Worm (Caenorhabditis elegans) whole organism, midembryonic: ENCODE measurements around the gene B0454.5.

Experiments used
- T22C8.4 ChIP-seq: fragments of 200-800 bp; sonication (Bioruptor generic); IDR thresholded peaks from 2 replicates; pipeline ENCODE4 v1.3.6; 2022; ENCODE audit warnings: missing genetic modification characterization, missing compliant biosample characterization
- cog-1 ChIP-seq: sonication (generic microtip); optimal IDR thresholded peaks from 2 replicates; lab custom pipeline; 2016; ENCODE audit warnings: missing genetic modification characterization, missing compliant biosample characterization
- flt-1 ChIP-seq: fragments of 200-800 bp; sonication (Bioruptor generic); IDR thresholded peaks from 2 replicates; pipeline ENCODE4 v1.3.6; 2022; ENCODE audit warnings: missing genetic modification characterization, missing compliant biosample characterization
- klf-2 ChIP-seq: fragments of 200-800 bp; sonication (Bioruptor generic); conservative IDR thresholded peaks from 2 replicates; pipeline ENCODE4 v1.3.6; 2022; ENCODE audit warnings: missing genetic modification reagents, missing genetic modification characterization, missing compliant biosample characterization
- med-1 ChIP-seq: sonication (generic microtip); optimal IDR thresholded peaks from 2 replicates; lab custom pipeline; 2017; ENCODE audit warnings: missing genetic modification characterization, mild to moderate bottlenecking, missing compliant biosample characterization, antibody characterized with exemption, missing genetic modification reagents; ENCODE audit not compliant: insufficient read depth
- ref-1 ChIP-seq: fragments of 200-800 bp; sonication (Bioruptor generic); conservative IDR thresholded peaks from 2 replicates; pipeline ENCODE4 v1.3.6; 2022; ENCODE audit warnings: missing genetic modification reagents, missing genetic modification characterization, missing compliant biosample characterization
- tab-1 ChIP-seq: fragments of 200-800 bp; sonication (Bioruptor generic); IDR thresholded peaks from 2 replicates; pipeline ENCODE4 v1.3.6; 2022; ENCODE audit warnings: missing genetic modification characterization, missing compliant biosample characterization
- ztf-23 ChIP-seq: fragments of 200-800 bp; sonication (Bioruptor generic); IDR thresholded peaks from 2 replicates; pipeline ENCODE4 v1.3.6; 2022; ENCODE audit warnings: missing genetic modification reagents, missing genetic modification characterization, missing compliant biosample characterization
- ztf-29 ChIP-seq: fragments of 200-800 bp; sonication (Bioruptor generic); IDR thresholded peaks from 2 replicates; pipeline ENCODE4 v1.3.6; 2022; ENCODE audit warnings: missing genetic modification reagents, missing genetic modification characterization, missing compliant biosample characterization

The B0454.5 gene

DNA sequence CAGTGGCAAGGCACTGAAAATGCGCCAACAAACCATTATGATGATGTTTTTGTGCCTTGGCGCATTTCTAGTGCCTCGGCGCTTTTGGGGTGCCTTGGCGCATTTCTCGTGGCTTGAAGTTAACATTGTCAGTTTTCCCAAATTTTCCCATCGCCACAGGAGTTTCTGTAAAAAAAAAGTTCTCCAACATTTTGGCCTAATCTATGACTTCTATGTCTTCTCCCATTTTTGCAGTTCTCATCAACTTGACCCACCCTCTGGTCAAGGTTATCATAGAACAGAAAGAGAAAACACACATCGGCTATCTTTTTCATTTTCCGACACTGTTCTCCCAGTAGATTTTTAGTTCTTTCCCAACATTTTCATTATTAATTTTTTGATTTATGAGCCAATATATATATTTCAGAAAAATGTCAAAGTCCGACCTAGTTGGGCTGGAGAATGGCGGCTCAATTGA, at the start of gene B0454.5, which contains the start of gene B0454.26:
B0454.5 (plus strand) TSS at position 407 of the 457 bp plus-strand sequence.
B0454.26 (minus strand) TSS at position 101 of the 457 bp plus-strand sequence.
- TF ChIP-seq cog-1 (tag; lab: Kevin White, UChicago) (no peak), T22C8.4 (GFP tag; lab: Robert Waterston, UW) (no peak), flt-1 (GFP tag; lab: Robert Waterston, UW) (no peak), tab-1 (no peak), med-1 (GFP tag; lab: Kevin White, UChicago) (no peak), ref-1 (GFP tag; lab: Robert Waterston, UW) (no peak), ztf-23 (GFP tag; lab: Robert Waterston, UW) (no peak), klf-2 (GFP tag; lab: Robert Waterston, UW) (no peak), ztf-29 (no peak)

DNA sequence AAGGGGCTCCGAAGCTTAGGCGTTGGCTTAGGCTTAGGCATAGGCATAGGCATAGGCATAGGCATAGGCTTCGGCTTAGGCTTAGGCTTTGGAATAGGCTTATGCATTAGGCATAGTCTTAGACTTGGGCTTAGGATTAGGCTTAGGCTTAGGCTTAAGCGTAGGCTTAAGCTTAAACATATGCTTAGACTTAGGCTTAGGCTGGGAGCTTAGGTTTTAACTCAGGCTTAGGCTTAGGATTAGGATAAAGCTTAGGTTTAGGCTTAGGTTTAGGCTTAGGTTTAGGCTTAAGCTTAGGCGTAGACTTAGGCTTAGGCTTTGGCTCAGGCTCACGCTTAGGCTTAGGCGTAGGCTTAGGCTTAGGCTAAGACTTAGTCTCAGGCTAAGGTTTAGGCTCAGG, 48.6 kb upstream of the B0454.5 start:
- no peak for TF ChIP-seq cog-1 (tag; lab: Kevin White, UChicago)
- no peak for TF ChIP-seq flt-1 (GFP tag; lab: Robert Waterston, UW)
- no peak for TF ChIP-seq ref-1 (GFP tag; lab: Robert Waterston, UW)
- no peak for TF ChIP-seq ztf-23 (GFP tag; lab: Robert Waterston, UW)
- TF ChIP-seq tab-1: no peak
- TF ChIP-seq ztf-29: no peak
- TF ChIP-seq T22C8.4 (GFP tag; lab: Robert Waterston, UW): no peak
- no peak for TF ChIP-seq med-1 (GFP tag; lab: Kevin White, UChicago)
- TF ChIP-seq klf-2 (GFP tag; lab: Robert Waterston, UW): no peak

DNA sequence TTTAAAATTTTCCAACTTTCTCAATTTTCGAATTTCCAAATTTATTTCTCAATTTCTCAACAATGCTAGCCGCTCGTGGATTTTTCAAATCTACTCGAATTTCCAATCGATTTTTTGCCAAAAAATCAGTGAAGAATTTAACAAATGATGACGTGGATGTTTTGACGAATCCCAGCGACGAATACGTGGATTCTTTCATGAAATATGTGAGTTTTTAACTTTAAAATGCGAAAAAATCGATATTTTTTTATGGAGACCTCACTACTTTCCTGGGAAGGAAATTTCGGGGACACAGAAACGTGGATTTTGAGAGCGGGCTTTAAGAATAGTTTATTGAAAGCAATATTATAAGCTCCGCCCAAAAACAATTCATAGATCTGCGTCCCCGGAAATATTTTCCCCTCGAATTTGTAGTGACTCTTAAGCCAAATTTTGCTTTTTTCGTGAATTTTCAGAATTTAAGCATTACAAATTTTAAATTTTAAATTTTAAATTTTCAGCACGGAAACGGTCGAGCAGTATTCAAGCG, 47.0 kb upstream of the B0454.5 start, which contains the start of gene K08A2.2:
K08A2.2 (plus strand) TSS at position 51 of the 529 bp plus-strand sequence.
- TF ChIP-seq T22C8.4 (GFP tag; lab: Robert Waterston, UW) (no peak), ztf-29 (no peak), klf-2 (GFP tag; lab: Robert Waterston, UW) (no peak), cog-1 (tag; lab: Kevin White, UChicago) (no peak)

DNA sequence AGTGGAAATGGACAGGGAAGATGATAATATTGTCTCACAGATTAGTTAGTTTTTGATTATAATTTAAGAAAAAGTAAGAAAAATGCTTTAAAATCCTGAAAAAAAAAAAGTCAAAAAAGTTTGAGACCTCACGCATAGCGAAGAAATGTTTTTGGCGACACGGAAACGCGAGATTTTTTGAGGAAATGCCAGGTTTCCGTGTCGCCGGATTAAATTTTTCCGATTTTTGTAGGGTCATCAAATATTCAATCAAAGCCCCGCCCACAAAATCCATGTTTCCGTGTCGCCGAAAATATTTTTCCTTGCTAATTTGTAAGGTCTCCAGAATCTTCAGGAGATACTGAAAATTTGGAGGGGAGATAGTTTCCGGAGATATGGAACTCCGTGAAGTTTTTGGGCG, 46.4 kb upstream of the B0454.5 start:
- TF ChIP-seq cog-1 (tag; lab: Kevin White, UChicago): no peak
- no peak for TF ChIP-seq tab-1
- TF ChIP-seq med-1 (GFP tag; lab: Kevin White, UChicago): no peak
- TF ChIP-seq T22C8.4 (GFP tag; lab: Robert Waterston, UW): no peak
- no peak for TF ChIP-seq flt-1 (GFP tag; lab: Robert Waterston, UW)
- no peak for TF ChIP-seq ref-1 (GFP tag; lab: Robert Waterston, UW)
- TF ChIP-seq ztf-23 (GFP tag; lab: Robert Waterston, UW): no peak
- TF ChIP-seq ztf-29: no peak
- TF ChIP-seq klf-2 (GFP tag; lab: Robert Waterston, UW): no peak

DNA sequence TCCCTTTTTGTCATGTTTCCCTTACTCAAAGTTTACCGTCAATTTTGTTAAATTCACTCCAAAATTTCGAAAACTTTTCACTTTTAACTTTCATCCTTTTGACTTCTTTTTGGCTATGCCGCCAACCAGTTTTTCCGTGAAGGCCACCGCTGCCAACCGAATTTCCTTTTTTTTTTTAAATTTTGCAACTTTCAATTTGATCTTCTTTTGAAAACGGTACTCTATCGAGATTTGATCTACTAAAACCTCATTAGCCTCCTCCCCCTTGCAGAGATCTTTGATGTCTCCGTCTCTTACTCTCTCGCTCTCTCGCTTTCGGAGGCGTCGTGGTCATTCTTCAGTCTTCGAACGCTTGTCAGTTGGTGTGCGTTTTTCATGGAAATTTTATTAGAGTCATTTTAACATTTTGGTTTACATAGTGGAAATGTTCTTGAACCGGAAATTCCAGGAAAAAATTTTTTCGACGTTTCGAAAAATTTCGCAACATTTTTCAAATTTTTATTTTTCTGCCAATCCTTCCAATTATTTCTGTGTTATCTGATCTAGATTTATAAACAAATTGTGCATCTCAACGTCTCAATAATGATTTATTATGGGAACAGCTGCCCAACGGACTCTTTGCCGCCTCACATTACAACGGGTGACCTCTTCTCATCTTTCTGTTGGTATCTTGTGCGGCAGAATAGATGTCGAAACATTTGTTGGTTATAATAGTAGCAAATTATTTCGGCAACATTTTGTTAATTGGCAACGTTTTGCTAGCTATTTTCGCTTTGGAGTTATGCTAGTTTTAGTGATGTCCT, 43.9 kb upstream of the B0454.5 start:
- TF ChIP-seq med-1 (GFP tag; lab: Kevin White, UChicago) (no peak), T22C8.4 (GFP tag; lab: Robert Waterston, UW) (no peak), cog-1 (tag; lab: Kevin White, UChicago) (peak; percentile 26), flt-1 (GFP tag; lab: Robert Waterston, UW) (0 out of 2 replicates have a peak, but pooled peaks have one; percentile 9)

DNA sequence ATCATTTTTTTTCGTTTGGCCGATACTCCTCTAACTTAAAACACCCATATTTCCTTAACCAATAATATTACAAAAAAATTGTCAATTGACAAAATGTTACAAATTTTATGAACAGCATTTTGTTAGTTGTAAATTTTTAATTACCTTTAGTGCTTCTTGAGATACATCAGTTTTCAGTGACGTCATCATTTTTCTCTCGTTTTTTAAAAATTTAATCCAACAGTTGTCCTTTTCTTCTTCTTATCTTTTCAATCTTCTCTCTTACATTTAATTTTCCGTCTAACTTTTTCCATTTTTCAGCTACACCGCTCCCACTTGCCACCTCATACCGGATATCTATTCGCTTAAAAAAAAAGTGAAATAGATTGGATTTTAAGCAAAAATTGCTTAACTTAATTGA, 41.9 kb upstream of the B0454.5 start, which contains the start of gene lido-8:
lido-8 (plus strand) TSS at position 301 of the 400 bp plus-strand sequence.
- TF ChIP-seq tab-1 (no peak), flt-1 (GFP tag; lab: Robert Waterston, UW) (no peak), med-1 (GFP tag; lab: Kevin White, UChicago) (no peak), ref-1 (GFP tag; lab: Robert Waterston, UW) (no peak), T22C8.4 (GFP tag; lab: Robert Waterston, UW) (no peak), klf-2 (GFP tag; lab: Robert Waterston, UW) (no peak), ztf-23 (GFP tag; lab: Robert Waterston, UW) (no peak), ztf-29 (no peak), cog-1 (tag; lab: Kevin White, UChicago) (no peak)

DNA sequence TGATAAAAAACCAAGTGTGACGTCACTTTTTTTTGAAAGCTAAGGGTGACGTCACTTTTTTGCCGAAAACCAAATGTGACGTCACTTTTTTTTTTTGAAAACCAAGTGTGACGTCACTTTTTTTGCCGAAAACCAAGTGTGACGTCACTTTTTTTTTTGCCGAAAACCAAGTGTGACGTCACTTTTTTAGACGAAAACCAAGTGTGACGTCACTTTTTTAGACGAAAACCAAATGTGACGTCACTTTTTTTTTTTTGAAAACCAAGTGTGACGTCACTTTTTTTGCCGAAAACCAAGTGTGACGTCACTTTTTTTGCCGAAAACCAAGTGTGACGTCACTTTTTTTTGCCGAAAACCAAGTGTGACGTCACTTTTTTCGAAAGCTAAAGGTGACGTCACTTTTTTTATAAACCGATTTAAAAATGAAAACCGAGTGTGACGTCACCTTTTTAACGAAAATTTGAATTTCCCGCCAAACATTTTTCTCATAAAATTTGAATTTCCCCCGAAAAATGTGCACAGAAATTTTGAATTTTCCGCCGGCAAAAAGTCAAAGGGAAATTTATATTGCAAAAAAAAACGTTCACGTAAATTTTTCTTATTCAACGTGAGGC, 40.7 kb upstream of the B0454.5 start:
- TF ChIP-seq flt-1 (GFP tag; lab: Robert Waterston, UW) (no peak), cog-1 (tag; lab: Kevin White, UChicago) (no peak), ztf-29 (no peak), ztf-23 (GFP tag; lab: Robert Waterston, UW) (no peak), tab-1 (no peak), med-1 (GFP tag; lab: Kevin White, UChicago) (no peak), klf-2 (GFP tag; lab: Robert Waterston, UW) (no peak), T22C8.4 (GFP tag; lab: Robert Waterston, UW) (no peak), ref-1 (GFP tag; lab: Robert Waterston, UW) (no peak)

DNA sequence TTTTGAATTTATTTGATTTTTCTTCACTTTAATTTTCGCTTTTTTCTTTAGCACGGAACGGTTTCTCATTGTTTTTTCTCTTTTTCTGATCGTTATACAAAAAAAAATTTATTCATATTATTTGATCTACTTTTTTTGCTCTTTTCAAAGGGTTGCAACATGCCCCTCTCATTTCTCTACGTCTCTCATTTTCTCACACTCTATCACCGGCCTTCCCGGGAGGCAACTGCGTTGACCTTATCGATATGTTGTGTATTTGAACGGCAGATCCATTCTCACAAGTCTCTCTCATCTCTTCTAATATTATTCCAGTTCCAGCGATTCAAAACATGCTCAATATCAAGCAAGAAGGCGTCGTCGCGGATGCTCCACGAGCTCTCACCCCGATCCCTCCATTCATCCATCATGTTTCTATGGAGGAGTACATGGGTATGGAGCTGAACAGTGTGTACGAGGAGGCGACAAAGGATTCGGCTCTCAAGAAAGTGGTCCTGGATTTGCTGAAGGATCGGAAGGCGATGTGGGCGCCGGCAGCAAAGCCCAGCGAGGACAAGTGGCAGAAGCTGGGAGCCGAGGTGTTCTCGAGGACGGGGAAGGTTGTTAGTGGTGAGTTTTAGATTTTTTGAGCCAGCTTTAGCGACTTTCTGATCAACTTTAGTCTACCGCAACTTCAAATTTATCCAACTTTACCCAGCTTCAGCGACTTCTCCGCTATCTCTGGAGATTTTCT, 38.0 kb upstream of the B0454.5 start, which contains the start of gene lido-9:
lido-9 (plus strand) TSS at position 234 of the 730 bp plus-strand sequence.
- TF ChIP-seq med-1 (GFP tag; lab: Kevin White, UChicago): no peak
- TF ChIP-seq T22C8.4 (GFP tag; lab: Robert Waterston, UW): no peak
- TF ChIP-seq tab-1: no peak
- TF ChIP-seq ref-1 (GFP tag; lab: Robert Waterston, UW): no peak
- TF ChIP-seq ztf-23 (GFP tag; lab: Robert Waterston, UW): no peak
